Fruit fly (Drosophila melanogaster) whole organism, prepupa: Measurements from ENCODE around the gene CG44837.

Experiments
- Blimp-1 ChIP-seq: fragments of 200-800 bp; sonication (Bioruptor generic); optimal IDR thresholded peaks from 3 replicates; lab custom pipeline; 2017; ENCODE audit warnings: missing biosample characterization, missing genetic modification characterization, mild to moderate bottlenecking, moderate library complexity, missing genetic modification reagents
- CG11294 ChIP-seq: fragments of 200-800 bp; sonication (Bioruptor generic); IDR thresholded peaks from 2 replicates; pipeline ENCODE4 v1.3.6; 2022; ENCODE audit warnings: missing biosample characterization, missing genetic modification characterization
- CG11762 ChIP-seq: fragments of 200-800 bp; sonication (Bioruptor generic); optimal IDR thresholded peaks from 3 replicates; lab custom pipeline; 2016; ENCODE audit warnings: missing biosample characterization, missing genetic modification characterization; ENCODE audit not compliant: insufficient read depth
- CG1621 ChIP-seq: fragments of 200-800 bp; sonication (Bioruptor generic); optimal IDR thresholded peaks from 3 replicates; lab custom pipeline; 2018; ENCODE audit warnings: missing biosample characterization, mild to moderate bottlenecking, missing genetic modification characterization
- CG3032 ChIP-seq: fragments of 200-800 bp; optimal IDR thresholded peaks from 2 replicates; lab custom pipeline; 2019; ENCODE audit warnings: missing biosample characterization, mild to moderate bottlenecking, missing genetic modification characterization, moderate library complexity
- CG32006 ChIP-seq: fragments of 200-800 bp; sonication (Bioruptor generic); optimal IDR thresholded peaks from 3 replicates; lab custom pipeline; 2017; ENCODE audit warnings: missing biosample characterization, mild to moderate bottlenecking, missing genetic modification characterization
- CG34406 ChIP-seq: fragments of 200-800 bp; sonication (Bioruptor generic); optimal IDR thresholded peaks from 3 replicates; lab custom pipeline; 2016; ENCODE audit warnings: missing biosample characterization, missing genetic modification characterization
- CG3919 ChIP-seq: fragments of 200-800 bp; sonication (Bioruptor generic); optimal IDR thresholded peaks from 3 replicates; lab custom pipeline; 2016; ENCODE audit warnings: missing biosample characterization, missing genetic modification characterization
- CG6808 ChIP-seq: fragments of 200-800 bp; sonication (Bioruptor generic); optimal IDR thresholded peaks from 3 replicates; lab custom pipeline; 2017; ENCODE audit warnings: missing biosample characterization, missing genetic modification characterization, mild to moderate bottlenecking, moderate library complexity, missing genetic modification reagents
- CG8119 ChIP-seq: fragments of 200-800 bp; sonication (Bioruptor generic); IDR thresholded peaks from 3 replicates; pipeline ENCODE4 v1.3.6; 2022; ENCODE audit warnings: missing biosample characterization, missing genetic modification characterization
- Eip75B ChIP-seq: fragments of 200-800 bp; sonication (Bioruptor generic); optimal IDR thresholded peaks from 3 replicates; lab custom pipeline; 2016; ENCODE audit warnings: missing biosample characterization, missing genetic modification characterization
- Eip78C ChIP-seq: fragments of 200-800 bp; sonication (Bioruptor generic); peaks from one replicate; lab custom pipeline; 2016; ENCODE audit warnings: missing biosample characterization, missing genetic modification characterization
- Eip93F ChIP-seq: fragments of 200-800 bp; sonication (Bioruptor generic); optimal IDR thresholded peaks from 2 replicates; lab custom pipeline; 2016; ENCODE audit warnings: missing biosample characterization, mild to moderate bottlenecking, missing genetic modification characterization
- Ets21C ChIP-seq: fragments of 200-800 bp; sonication (Bioruptor generic); optimal IDR thresholded peaks from 3 replicates; lab custom pipeline; 2016; ENCODE audit warnings: missing biosample characterization, missing genetic modification characterization
- Lpt ChIP-seq: fragments of 200-800 bp; sonication (Bioruptor generic); optimal IDR thresholded peaks from 3 replicates; lab custom pipeline; 2016; ENCODE audit warnings: missing biosample characterization, missing genetic modification characterization
- Smox ChIP-seq: fragments of 200-800 bp; sonication (Bioruptor generic); optimal IDR thresholded peaks from 3 replicates; lab custom pipeline; 2016; ENCODE audit warnings: missing biosample characterization, missing genetic modification characterization
- acj6 ChIP-seq: fragments of 200-800 bp; sonication (Bioruptor generic); optimal IDR thresholded peaks from 3 replicates; lab custom pipeline; 2016; ENCODE audit warnings: missing biosample characterization, missing genetic modification characterization
- cyc ChIP-seq: fragments of 200-800 bp; sonication (Bioruptor generic); optimal IDR thresholded peaks from 3 replicates; lab custom pipeline; 2016; ENCODE audit warnings: missing biosample characterization, missing genetic modification characterization
- dac ChIP-seq: fragments of 200-800 bp; sonication (Bioruptor generic); optimal IDR thresholded peaks from 2 replicates; lab custom pipeline; 2017; ENCODE audit warnings: missing biosample characterization, mild to moderate bottlenecking, missing genetic modification characterization
- dsx ChIP-seq: fragments of 200-800 bp; optimal IDR thresholded peaks from 3 replicates; lab custom pipeline; 2019; ENCODE audit warnings: missing biosample characterization, mild to moderate bottlenecking, missing genetic modification characterization, moderate library complexity; ENCODE audit not compliant: poor library complexity, severe bottlenecking
- eg ChIP-seq: fragments of 200-800 bp; sonication (Bioruptor generic); IDR thresholded peaks from 3 replicates; pipeline ENCODE4 v1.3.6; 2022; ENCODE audit warnings: missing biosample characterization, missing genetic modification characterization
- esn ChIP-seq: fragments of 200-800 bp; sonication (Bioruptor generic); optimal IDR thresholded peaks from 2 replicates; lab custom pipeline; 2016; ENCODE audit warnings: missing biosample characterization, mild to moderate bottlenecking, missing genetic modification characterization, moderate library complexity
- fkh ChIP-seq: fragments of 200-800 bp; sonication (Bioruptor generic); optimal IDR thresholded peaks from 3 replicates; lab custom pipeline; 2017; ENCODE audit warnings: missing biosample characterization, mild to moderate bottlenecking, missing genetic modification characterization, moderate library complexity
- lz ChIP-seq: fragments of 200-800 bp; sonication (Bioruptor generic); optimal IDR thresholded peaks from 3 replicates; lab custom pipeline; 2016; ENCODE audit warnings: missing biosample characterization, missing genetic modification characterization
- net ChIP-seq: fragments of 200-800 bp; sonication (Bioruptor generic); optimal IDR thresholded peaks from 3 replicates; lab custom pipeline; 2016; ENCODE audit warnings: missing biosample characterization, missing genetic modification characterization
- pdm3 ChIP-seq: fragments of 200-800 bp; sonication (Bioruptor generic); optimal IDR thresholded peaks from 3 replicates; lab custom pipeline; 2016; ENCODE audit warnings: missing biosample characterization, missing genetic modification characterization
- salr ChIP-seq, 2 experiments: fragments of 200-800 bp; sonication (Bioruptor generic); optimal IDR thresholded peaks; 3 replicates each; lab custom pipeline; 2016 to 2018; ENCODE audit warnings: missing biosample characterization in 2 of 2, missing genetic modification characterization in 2 of 2, mild to moderate bottlenecking in 1 of 2
- ss ChIP-seq, 2 experiments: fragments of 200-800 bp; sonication (Bioruptor generic); optimal IDR thresholded peaks; 2 replicates in 1 of 2; 3 replicates in 1 of 2; lab custom pipeline; 2017 to 2018; ENCODE audit warnings: mild to moderate bottlenecking in 2 of 2, missing biosample characterization in 2 of 2, missing genetic modification characterization in 2 of 2, moderate library complexity in 1 of 2
- svp ChIP-seq: fragments of 200-800 bp; sonication (Bioruptor generic); peaks from one replicate; lab custom pipeline; 2016; ENCODE audit warnings: missing biosample characterization, missing genetic modification characterization
- topi ChIP-seq: fragments of 200-800 bp; sonication (Bioruptor generic); optimal IDR thresholded peaks from 3 replicates; lab custom pipeline; 2016; ENCODE audit warnings: missing biosample characterization, missing genetic modification characterization

The CG44837 gene

DNA sequence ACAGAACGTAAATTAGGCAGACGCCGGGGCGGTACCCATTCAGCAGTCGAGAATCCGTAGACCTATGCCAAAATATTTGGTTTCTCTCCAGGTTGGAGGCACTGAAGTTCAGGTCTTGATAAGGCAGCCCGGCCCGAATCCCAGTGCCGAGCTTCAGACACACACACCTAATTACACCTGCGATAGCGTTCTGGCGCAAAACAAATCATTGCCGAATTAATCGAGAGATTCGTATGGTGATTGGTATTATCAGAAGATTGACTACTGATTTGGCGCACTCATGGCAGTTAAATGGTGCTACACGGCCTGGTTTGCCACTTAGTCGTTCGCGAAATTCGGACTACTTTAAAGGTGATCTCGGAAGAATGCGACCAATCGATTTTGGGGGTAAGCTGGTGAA is 8.7 kb upstream of the CG44837 start, which contains the start of gene CG7252:
Gene CG7252 (plus strand): TSS at position 319 of the 400 bp plus-strand sequence.
- no peak for TF ChIP-seq esn
- TF ChIP-seq Blimp-1 (GFP tag; lab: Kevin White, UChicago) = no peak
- no peak for TF ChIP-seq CG11762
- TF ChIP-seq Eip93F (GFP tag; lab: Kevin White, UChicago) = no peak
- no peak for TF ChIP-seq Ets21C
- no peak for TF ChIP-seq CG34406 (GFP tag; lab: Kevin White, UChicago)
- TF ChIP-seq svp (GFP tag; lab: Kevin White, UChicago) = no peak
- TF ChIP-seq cyc (GFP tag; lab: Kevin White, UChicago) = no peak

dm6 chr3L:11944752-11945151 is 6.1 kb upstream of the CG44837 start, which contains the start of gene CG5883:
TSS of gene CG5883 (minus strand) at chr3L:11944852.
- TF ChIP-seq esn (no peak), lz (GFP tag; lab: Kevin White, UChicago) (no peak), CG1621 (tag; lab: Kevin White, UChicago) (no peak), ss (GFP tag; optimal IDR thresholded peaks at IDR 0.05; lab: Kevin White, UChicago) (no peak), Lpt (GFP tag; lab: Kevin White, UChicago) (no peak), Blimp-1 (GFP tag; lab: Kevin White, UChicago) (no peak), net (GFP tag; lab: Kevin White, UChicago) (no peak), eg (no peak), Smox (GFP tag; lab: Kevin White, UChicago) (no peak), CG34406 (GFP tag; lab: Kevin White, UChicago) (no peak), CG3032 (tag; lab: Kevin White, UChicago) (no peak)

dm6 chr3L:11941612-11942011 is 2.9 kb upstream of the CG44837 start, which contains the start of gene Rpt4R:
TSS of gene Rpt4R (plus strand) at chr3L:11941912.
- TF ChIP-seq CG11294 (GFP tag; lab: Robert Waterston, UW) (no peak), salr (GFP tag; optimal IDR thresholded peaks at IDR 0.05; lab: Kevin White, UChicago) (no peak), lz (GFP tag; lab: Kevin White, UChicago) (no peak)

DNA sequence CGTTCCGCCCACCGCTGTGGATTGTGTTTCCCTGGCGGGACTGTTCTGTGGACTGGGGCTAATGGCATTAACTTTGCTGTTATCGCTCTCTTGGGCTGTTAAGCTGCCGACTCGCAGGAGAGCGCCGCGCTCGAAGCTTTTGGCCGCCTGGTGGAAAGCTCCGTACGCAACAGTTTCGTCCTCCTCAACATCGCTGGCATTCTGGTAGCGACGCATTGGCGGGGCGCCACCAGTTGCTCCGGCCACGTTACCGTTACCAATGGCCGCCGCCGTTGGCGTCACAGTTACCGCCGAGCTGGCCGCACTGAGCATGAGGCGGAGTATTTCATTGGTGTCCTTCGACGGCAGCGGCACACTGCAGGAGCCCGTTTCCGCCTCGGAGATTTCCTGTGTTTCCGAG is 1.4 kb downstream of the CG44837 start:
- TF ChIP-seq Eip75B (GFP tag; lab: Kevin White, UChicago) (no peak), pdm3 (GFP tag; lab: Kevin White, UChicago) (no peak), Blimp-1 (GFP tag; lab: Kevin White, UChicago) (no peak), net (GFP tag; lab: Kevin White, UChicago) (no peak), dac (GFP tag; lab: Kevin White, UChicago) (no peak), Eip78C (GFP tag; lab: Kevin White, UChicago) (no peak)

dm6 chr3L:11931619-11932018 is 7.1 kb downstream of the CG44837 start:
- TF ChIP-seq dsx (no peak), net (GFP tag; lab: Kevin White, UChicago) (no peak), svp (GFP tag; lab: Kevin White, UChicago) (peak; percentile 50), topi (GFP tag; lab: Kevin White, UChicago) (no peak)

dm6 chr3L:11927287-11927743 is 11.4 kb downstream of the CG44837 start, which contains the start of gene byn:
TSS of gene byn (plus strand) at chr3L:11927693.
- TF ChIP-seq eg (0 out of 3 replicates have a peak, but pooled peaks have one; percentile 11), CG11762 (no peak), ss (GFP tag; optimal IDR thresholded peaks at IDR 0.05; lab: Kevin White, UChicago) (peak in 1 of 2 experiments; percentile 42), CG32006 (GFP tag; lab: Kevin White, UChicago) (no peak), CG3919 (no peak)

- no peak for TF ChIP-seq CG8119 (GFP tag; lab: Robert Waterston, UW)
- no peak for TF ChIP-seq acj6 (GFP tag; lab: Kevin White, UChicago)
- no peak for TF ChIP-seq CG34406 (GFP tag; lab: Kevin White, UChicago)
- TF ChIP-seq fkh (GFP tag; lab: Kevin White, UChicago) = no peak
- no peak for TF ChIP-seq lz (GFP tag; lab: Kevin White, UChicago)
- no peak for TF ChIP-seq CG6808
- TF ChIP-seq pdm3 (GFP tag; lab: Kevin White, UChicago) = no peak
Measured at dm6 chr3L:11925382-11925781, 13.3 kb downstream of the CG44837 start.
